Fruit fly (Drosophila melanogaster) whole organism, embryonic: Measurements from ENCODE around the gene CG15429.

Experiments
- Abd-B ChIP-seq: fragments of 200-800 bp; sonication (Bioruptor generic); optimal IDR thresholded peaks from 2 replicates; lab custom pipeline; 2018; ENCODE audit warnings: missing biosample characterization, mild to moderate bottlenecking, missing genetic modification characterization, moderate library complexity
- Atf6 ChIP-seq: fragments of 200-800 bp; sonication (Bioruptor generic); IDR thresholded peaks from 2 replicates; pipeline ENCODE4 v1.3.6; 2022; ENCODE audit warnings: missing biosample characterization, missing genetic modification characterization
- B-H1 ChIP-seq: fragments of 200-800 bp; sonication (Bioruptor generic); IDR thresholded peaks from 3 replicates; pipeline ENCODE4 v1.3.6; 2022; ENCODE audit warnings: missing biosample characterization, missing genetic modification characterization
- Bdp1 ChIP-seq: fragments of 200-800 bp; sonication (Bioruptor generic); optimal IDR thresholded peaks from 3 replicates; lab custom pipeline; 2016; ENCODE audit warnings: missing biosample characterization, missing genetic modification characterization
- BtbVII ChIP-seq: fragments of 200-800 bp; sonication (Bioruptor generic); optimal IDR thresholded peaks from 3 replicates; lab custom pipeline; 2017; ENCODE audit warnings: missing biosample characterization, mild to moderate bottlenecking, missing genetic modification characterization
- CG10462 ChIP-seq: fragments of 200-800 bp; sonication (Bioruptor generic); optimal IDR thresholded peaks from 2 replicates; lab custom pipeline; 2016; ENCODE audit warnings: missing biosample characterization, missing genetic modification characterization
- CG10959 ChIP-seq: fragments of 200-800 bp; sonication (Bioruptor generic); IDR thresholded peaks from 2 replicates; pipeline ENCODE4 v1.3.6; 2022; ENCODE audit warnings: missing biosample characterization, missing genetic modification characterization
- CG11085 ChIP-seq: fragments of 200-800 bp; sonication (Bioruptor generic); IDR thresholded peaks from 2 replicates; pipeline ENCODE4 v1.3.6; 2022; ENCODE audit warnings: missing biosample characterization, missing genetic modification characterization
- CG11247 ChIP-seq: fragments of 200-800 bp; sonication (Bioruptor generic); IDR thresholded peaks from 2 replicates; pipeline ENCODE4 v1.3.6; 2022; ENCODE audit warnings: missing biosample characterization, missing genetic modification characterization
- CG11398 ChIP-seq: fragments of 200-800 bp; sonication (Bioruptor generic); optimal IDR thresholded peaks from 2 replicates; lab custom pipeline; 2016; ENCODE audit warnings: missing biosample characterization, missing genetic modification characterization
- CG12769 ChIP-seq: fragments of 200-800 bp; sonication (Bioruptor generic); optimal IDR thresholded peaks from 2 replicates; lab custom pipeline; 2019; ENCODE audit warnings: missing biosample characterization, mild to moderate bottlenecking, missing genetic modification characterization, moderate library complexity
- CG13424 ChIP-seq: fragments of 200-800 bp; sonication (Bioruptor generic); optimal IDR thresholded peaks from 2 replicates; lab custom pipeline; 2019; ENCODE audit warnings: missing biosample characterization, mild to moderate bottlenecking, missing genetic modification characterization, moderate library complexity
- CG14710 ChIP-seq: fragments of 200-800 bp; sonication (Bioruptor generic); optimal IDR thresholded peaks from 3 replicates; lab custom pipeline; 2019; ENCODE audit warnings: missing biosample characterization, mild to moderate bottlenecking, missing genetic modification characterization, moderate library complexity
- CG17186 ChIP-seq: fragments of 200-800 bp; sonication (Bioruptor generic); optimal IDR thresholded peaks from 3 replicates; lab custom pipeline; 2017; ENCODE audit warnings: missing biosample characterization, missing genetic modification reagents, missing genetic modification characterization
- CG17912 ChIP-seq: fragments of 200-800 bp; sonication (Bioruptor generic); optimal IDR thresholded peaks from 2 replicates; lab custom pipeline; 2018; ENCODE audit warnings: missing biosample characterization, mild to moderate bottlenecking, missing genetic modification characterization
- CG1792 ChIP-seq: fragments of 200-800 bp; sonication (Bioruptor generic); optimal IDR thresholded peaks from 2 replicates; lab custom pipeline; 2016; ENCODE audit warnings: missing biosample characterization, missing genetic modification characterization
- CG18262 ChIP-seq: fragments of 200-800 bp; optimal IDR thresholded peaks from 3 replicates; lab custom pipeline; 2019; ENCODE audit warnings: missing biosample characterization, mild to moderate bottlenecking, missing genetic modification characterization, moderate library complexity
- CG2129 ChIP-seq: fragments of 200-800 bp; sonication (Bioruptor generic); IDR thresholded peaks from 2 replicates; pipeline ENCODE4 v1.3.6; 2022; ENCODE audit warnings: missing biosample characterization, missing genetic modification characterization; ENCODE audit not compliant: partially characterized antibody
- CG2199 ChIP-seq: fragments of 200-800 bp; sonication (Bioruptor generic); IDR thresholded peaks from 3 replicates; pipeline ENCODE4 v1.3.6; 2022; ENCODE audit warnings: missing biosample characterization, missing genetic modification characterization
- CG34224 ChIP-seq: fragments of 200-800 bp; sonication (Bioruptor generic); IDR thresholded peaks from 3 replicates; pipeline ENCODE4 v1.3.6; 2022; ENCODE audit warnings: missing biosample characterization, missing genetic modification characterization; ENCODE audit not compliant: partially characterized antibody
- CG3838 ChIP-seq: fragments of 200-800 bp; sonication (Bioruptor generic); optimal IDR thresholded peaks from 3 replicates; lab custom pipeline; 2016; ENCODE audit warnings: missing biosample characterization, missing genetic modification characterization
- CG6175 ChIP-seq: fragments of 200-800 bp; sonication (Bioruptor generic); IDR thresholded peaks from 3 replicates; pipeline ENCODE4 v1.3.6; 2022; ENCODE audit warnings: missing biosample characterization, missing genetic modification characterization
- CG7372 ChIP-seq: fragments of 200-800 bp; sonication (Bioruptor generic); IDR thresholded peaks from 2 replicates; pipeline ENCODE4 v1.3.6; 2022; ENCODE audit warnings: missing biosample characterization, missing genetic modification characterization
- CG7786 ChIP-seq: fragments of 200-800 bp; sonication (Bioruptor generic); optimal IDR thresholded peaks from 2 replicates; lab custom pipeline; 2016; ENCODE audit warnings: missing biosample characterization, missing genetic modification characterization
- CG9817 ChIP-seq: fragments of 200-800 bp; sonication (Bioruptor generic); optimal IDR thresholded peaks from 2 replicates; lab custom pipeline; 2018; ENCODE audit warnings: missing biosample characterization, mild to moderate bottlenecking, missing genetic modification characterization, moderate library complexity
- Camta ChIP-seq: fragments of 200-800 bp; sonication (Bioruptor generic); optimal IDR thresholded peaks from 2 replicates; lab custom pipeline; 2016; ENCODE audit warnings: missing biosample characterization, missing genetic modification characterization
- Drgx ChIP-seq: fragments of 200-800 bp; sonication (Bioruptor generic); IDR thresholded peaks from 2 replicates; pipeline ENCODE4 v1.3.6; 2022; ENCODE audit warnings: missing biosample characterization, missing genetic modification characterization
- GATAe ChIP-seq: fragments of 200-800 bp; sonication (Bioruptor generic); conservative IDR thresholded peaks from 2 replicates; pipeline ENCODE4 v1.3.6; 2022; ENCODE audit warnings: missing biosample characterization, missing genetic modification characterization
- PHDP ChIP-seq: fragments of 200-800 bp; sonication (Bioruptor generic); optimal IDR thresholded peaks from 3 replicates; lab custom pipeline; 2018; ENCODE audit warnings: missing biosample characterization, mild to moderate bottlenecking, missing genetic modification characterization, moderate library complexity
- Sin3A ChIP-seq: fragments of >200 bp; optimal IDR thresholded peaks from 2 replicates; lab custom pipeline; 2018
- Six4 ChIP-seq: fragments of 200-800 bp; sonication (Bioruptor generic); optimal IDR thresholded peaks from 2 replicates; lab custom pipeline; 2016; ENCODE audit warnings: missing biosample characterization, missing genetic modification characterization
- amos ChIP-seq: fragments of 200-800 bp; sonication (Bioruptor generic); IDR thresholded peaks from 2 replicates; pipeline ENCODE4 v1.3.6; 2022; ENCODE audit warnings: missing biosample characterization, missing genetic modification characterization; ENCODE audit not compliant: partially characterized antibody
- cg ChIP-seq: fragments of 200-800 bp; sonication (Bioruptor generic); optimal IDR thresholded peaks from 3 replicates; lab custom pipeline; 2019; ENCODE audit warnings: missing biosample characterization, mild to moderate bottlenecking, missing genetic modification characterization, moderate library complexity
- chif ChIP-seq, 2 experiments: fragments of 200-800 bp; sonication (Bioruptor generic); optimal IDR thresholded peaks; 3 replicates each; lab custom pipeline; 2016; ENCODE audit warnings: missing biosample characterization in 2 of 2, missing genetic modification characterization in 2 of 2
- fd96Cb ChIP-seq: fragments of 200-800 bp; sonication (Bioruptor generic); optimal IDR thresholded peaks from 2 replicates; lab custom pipeline; 2018; ENCODE audit warnings: missing biosample characterization, mild to moderate bottlenecking, missing genetic modification characterization, moderate library complexity
- gcm2 ChIP-seq: fragments of 200-800 bp; sonication (Bioruptor generic); optimal IDR thresholded peaks from 2 replicates; lab custom pipeline; 2016; ENCODE audit warnings: missing biosample characterization, missing genetic modification characterization
- gfzf ChIP-seq: fragments of 200-800 bp; sonication (Bioruptor generic); optimal IDR thresholded peaks from 2 replicates; lab custom pipeline; 2016; ENCODE audit warnings: missing biosample characterization, mild to moderate bottlenecking, missing genetic modification characterization, moderate library complexity
- grn ChIP-seq: fragments of 200-800 bp; sonication (Bioruptor generic); optimal IDR thresholded peaks from 3 replicates; lab custom pipeline; 2017; ENCODE audit warnings: missing biosample characterization, missing genetic modification characterization
- hkb ChIP-seq, 2 experiments: fragments of 200-800 bp in 1 of 2; fragments of >200 bp in 1 of 2; sonication (Bioruptor generic) in 1 of 2; IDR thresholded peaks in 1 of 2; optimal IDR thresholded peaks in 1 of 2; 2 replicates each; pipeline versions ENCODE4 v1.3.6 to Lab custom; 2017 to 2022; ENCODE audit warnings: missing biosample characterization in 1 of 2, missing genetic modification characterization in 1 of 2
- pan ChIP-seq, 4 experiments: fragments of >200 bp in 3 of 4; fragments of 200-800 bp in 1 of 4; sonication (Bioruptor generic) in 1 of 4; optimal IDR thresholded peaks in 3 of 4; IDR thresholded peaks in 1 of 4; 2 replicates each; pipeline versions ENCODE4 v1.3.6 to Lab custom; 2017 to 2022; ENCODE audit warnings: missing biosample characterization in 2 of 4, missing genetic modification characterization in 2 of 4, mixed read lengths in 1 of 4
- pfk ChIP-seq: fragments of 200-800 bp; sonication (Bioruptor generic); optimal IDR thresholded peaks from 2 replicates; lab custom pipeline; 2018; ENCODE audit warnings: missing biosample characterization, mild to moderate bottlenecking, missing genetic modification characterization, moderate library complexity
- prd ChIP-seq, 3 experiments: fragments of >200 bp in 2 of 3; fragments of 200-800 bp in 1 of 3; sonication (Bioruptor generic) in 1 of 3; optimal IDR thresholded peaks in 2 of 3; IDR thresholded peaks in 1 of 3; 2 replicates in 2 of 3; 3 replicates in 1 of 3; pipeline versions ENCODE4 v1.3.6 to Lab custom; 2017 to 2022; ENCODE audit warnings: missing biosample characterization in 1 of 3, missing genetic modification characterization in 1 of 3
- rib ChIP-seq: fragments of 200-800 bp; sonication (Bioruptor generic); IDR thresholded peaks from 2 replicates; pipeline ENCODE4 v1.3.6; 2022; ENCODE audit warnings: missing biosample characterization, missing genetic modification characterization
- ro ChIP-seq: fragments of 200-800 bp; sonication (Bioruptor generic); IDR thresholded peaks from 2 replicates; pipeline ENCODE4 v1.3.6; 2022; ENCODE audit warnings: missing biosample characterization, missing genetic modification characterization
- run ChIP-seq: fragments of 200-800 bp; sonication (Bioruptor generic); optimal IDR thresholded peaks from 3 replicates; lab custom pipeline; 2018; ENCODE audit warnings: missing biosample characterization, mild to moderate bottlenecking, missing genetic modification characterization
- sd ChIP-seq: fragments of 200-800 bp; sonication (Bioruptor generic); optimal IDR thresholded peaks from 3 replicates; lab custom pipeline; 2018; ENCODE audit warnings: missing biosample characterization, mild to moderate bottlenecking, missing genetic modification characterization, moderate library complexity
- toy ChIP-seq: fragments of 200-800 bp; sonication (Bioruptor generic); IDR thresholded peaks from 2 replicates; pipeline ENCODE4 v1.3.6; 2022; ENCODE audit warnings: missing biosample characterization, missing genetic modification characterization
- ttk ChIP-seq: fragments of 200-800 bp; sonication (Bioruptor generic); IDR thresholded peaks from 2 replicates; pipeline ENCODE4 v2.1.2; 2022; ENCODE audit warnings: missing biosample characterization, missing genetic modification characterization
- tx ChIP-seq: fragments of 200-800 bp; sonication (Bioruptor generic); optimal IDR thresholded peaks from 2 replicates; lab custom pipeline; 2016; ENCODE audit warnings: missing biosample characterization, missing genetic modification characterization
- unc-4 ChIP-seq: fragments of 200-800 bp; sonication (Bioruptor generic); IDR thresholded peaks from 2 replicates; pipeline ENCODE4 v1.3.6; 2022; ENCODE audit warnings: missing biosample characterization, missing genetic modification characterization; ENCODE audit not compliant: partially characterized antibody
- yki ChIP-seq: fragments of >200 bp; optimal IDR thresholded peaks from 3 replicates; lab custom pipeline; 2018

Gene CG15429

DNA sequence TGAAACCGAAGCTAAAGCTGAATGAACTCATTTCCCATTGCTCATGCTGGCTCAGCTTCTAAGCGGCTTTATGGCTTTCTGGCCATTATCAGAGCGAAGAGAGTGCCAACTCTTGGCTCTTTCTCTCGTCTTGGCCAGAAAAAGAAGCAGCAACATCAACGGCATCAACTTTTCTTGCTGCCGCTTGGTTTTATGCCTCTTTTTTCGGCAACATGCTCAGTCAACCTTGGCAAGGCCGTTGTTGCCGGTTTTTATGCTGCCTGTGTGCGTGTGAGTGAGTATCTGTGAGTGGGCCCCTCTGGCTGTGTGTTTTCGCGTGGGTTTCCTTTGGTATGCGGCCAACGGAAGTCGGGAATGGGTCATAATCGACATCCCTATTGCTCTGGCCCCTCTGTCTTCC, 17.8 kb downstream of the CG15429 start (continued):
- peak; percentile 44 for TF ChIP-seq sd (tag; lab: Kevin White, UChicago)
- TF ChIP-seq gfzf = no peak
- TF ChIP-seq CG2199 (GFP tag; lab: Robert Waterston, UW) = 0 out of 3 replicates have a peak, but pooled peaks have one; percentile 47
- no peak for TF ChIP-seq fd96Cb (tag; lab: Kevin White, UChicago)
- no peak for TF ChIP-seq pfk (GFP tag; lab: Kevin White, UChicago)
- TF ChIP-seq amos = no peak
- no peak for TF ChIP-seq CG34224 (GFP tag; lab: Robert Waterston, UW)
- TF ChIP-seq CG12769 (tag; lab: Kevin White, UChicago) = peak; percentile 1
- TF ChIP-seq ttk = no peak
- no peak for TF ChIP-seq Drgx (GFP tag; lab: Robert Waterston, UW)
- TF ChIP-seq Camta (GFP tag; lab: Kevin White, UChicago) = no peak
- no peak for TF ChIP-seq B-H1 (GFP tag; lab: Robert Waterston, UW)
- TF ChIP-seq CG18262 (tag; lab: Kevin White, UChicago) = no peak
- no peak for TF ChIP-seq CG17912
- TF ChIP-seq CG1792 (GFP tag; lab: Kevin White, UChicago) = no peak
- no peak for TF ChIP-seq hkb (optimal IDR thresholded peaks at IDR 0.05; lab: Kevin White, UChicago)
- no peak for TF ChIP-seq hkb (GFP tag; IDR thresholded peaks at IDR 0.05; lab: Robert Waterston, UW)
- no peak for TF ChIP-seq CG10462 (GFP tag; lab: Kevin White, UChicago)
- TF ChIP-seq toy (GFP tag; lab: Robert Waterston, UW) = no peak
- TF ChIP-seq GATAe = no peak
- no peak for TF ChIP-seq CG10959 (GFP tag; lab: Robert Waterston, UW)
- no peak for TF ChIP-seq CG17186 (GFP tag; lab: Kevin White, UChicago)
- TF ChIP-seq BtbVII = no peak
- no peak for TF ChIP-seq grn (GFP tag; lab: Kevin White, UChicago)
- no peak for TF ChIP-seq CG11398
- TF ChIP-seq yki (lab: Kevin White, UChicago) = no peak
- no peak for TF ChIP-seq CG11247 (GFP tag; lab: Robert Waterston, UW)
- TF ChIP-seq CG6175 (GFP tag; lab: Robert Waterston, UW) = peak; percentile 47; the same call in 2 of the 3 replicates
- TF ChIP-seq Atf6 = no peak
- no peak for TF ChIP-seq CG11085
- no peak for TF ChIP-seq ro (GFP tag; lab: Robert Waterston, UW)
- TF ChIP-seq chif (GFP tag; optimal IDR thresholded peaks at IDR 0.05; lab: Kevin White, UChicago) = no peak
- no peak for TF ChIP-seq CG7786 (GFP tag; lab: Kevin White, UChicago)
- TF ChIP-seq CG7372 (GFP tag; lab: Robert Waterston, UW) = no peak
- TF ChIP-seq CG13424 (tag; lab: Kevin White, UChicago) = no peak
- peak; percentile 57 for TF ChIP-seq cg (GFP tag; lab: Kevin White, UChicago)
- TF ChIP-seq prd (optimal IDR thresholded peaks at IDR 0.05; lab: Kevin White, UChicago) = no peak
- 0 out of 3 replicates have a peak, but pooled peaks have one; percentile 10 for TF ChIP-seq prd (GFP tag; IDR thresholded peaks at IDR 0.05; lab: Robert Waterston, UW)
- TF ChIP-seq Six4 (GFP tag; lab: Kevin White, UChicago) = no peak
- TF ChIP-seq run = no peak
- no peak for TF ChIP-seq CG3838 (GFP tag; lab: Kevin White, UChicago)
- TF ChIP-seq Sin3A (lab: Kevin White, UChicago) = no peak
- no peak for TF ChIP-seq gcm2 (GFP tag; lab: Kevin White, UChicago)
- no peak for TF ChIP-seq CG2129 (GFP tag; lab: Robert Waterston, UW)
- no peak for TF ChIP-seq rib (GFP tag; lab: Robert Waterston, UW)
- no peak for TF ChIP-seq unc-4 (GFP tag; lab: Robert Waterston, UW)
- no peak for TF ChIP-seq pan (optimal IDR thresholded peaks at IDR 0.05; lab: Kevin White, UChicago)
- no peak for TF ChIP-seq pan (GFP tag; optimal IDR thresholded peaks at IDR 0.05 in 1 of 2, IDR thresholded peaks at IDR 0.05 in 1 of 2)
- no peak for TF ChIP-seq CG9817 (tag; lab: Kevin White, UChicago)
- no peak for TF ChIP-seq Abd-B (GFP tag; lab: Kevin White, UChicago)
- TF ChIP-seq Bdp1 (GFP tag; lab: Kevin White, UChicago) = no peak
- no peak for TF ChIP-seq PHDP (tag; lab: Kevin White, UChicago)
- TF ChIP-seq CG14710 = no peak
- TF ChIP-seq tx (GFP tag; lab: Kevin White, UChicago) = no peak
